Worm (Caenorhabditis elegans) whole organism, L2 larva: ENCODE measurements around the gene cdc-50.B.

Experiments
- ama-1 ChIP-seq: fragments of 150-350 bp; optimal IDR thresholded peaks from 2 replicates; lab custom pipeline; 2018; ENCODE audit warnings: inconsistent platforms
- egl-27 ChIP-seq: sonication (generic microtip); optimal IDR thresholded peaks from 3 replicates; lab custom pipeline; 2017; ENCODE audit warnings: missing biosample characterization, missing genetic modification reagents, missing genetic modification characterization
- lin-11 ChIP-seq: fragments of 150-350 bp; sonication (generic microtip); optimal IDR thresholded peaks from 2 replicates; lab custom pipeline; 2014; ENCODE audit warnings: missing biosample characterization, missing genetic modification characterization, inconsistent platforms, mixed read lengths
- lsy-2 ChIP-seq, 2 experiments: fragments of 150-350 bp in 1 of 2; sonication (generic microtip) in 1 of 2; optimal IDR thresholded peaks; 2 replicates each; lab custom pipeline; 2014 to 2017; ENCODE audit warnings: missing biosample characterization in 2 of 2, missing genetic modification characterization in 2 of 2
- mdl-1 ChIP-seq, 2 experiments: fragments of 150-350 bp in 1 of 2; sonication (generic microtip) in 1 of 2; optimal IDR thresholded peaks; 2 replicates each; lab custom pipeline; 2017; ENCODE audit warnings: missing biosample characterization in 2 of 2, missing genetic modification characterization in 2 of 2
- nhr-11 ChIP-seq: fragments of 150-350 bp; optimal IDR thresholded peaks from 2 replicates; lab custom pipeline; 2014; ENCODE audit warnings: missing biosample characterization, missing genetic modification characterization
- nhr-237 ChIP-seq: fragments of 150-350 bp; optimal IDR thresholded peaks from 2 replicates; lab custom pipeline; 2014; ENCODE audit warnings: missing biosample characterization, missing genetic modification characterization
- snpc-4 ChIP-seq: fragments of 150-350 bp; optimal IDR thresholded peaks from 2 replicates; lab custom pipeline; 2014; ENCODE audit warnings: missing biosample characterization, missing genetic modification characterization
- unc-55 ChIP-seq: fragments of 150-350 bp; sonication (generic microtip); optimal IDR thresholded peaks from 3 replicates; lab custom pipeline; 2014; ENCODE audit warnings: missing biosample characterization, missing genetic modification reagents, missing genetic modification characterization

- no peak for TF ChIP-seq mdl-1 (tag; optimal IDR thresholded peaks at IDR 0.05; lab: Kevin White, UChicago)
- TF ChIP-seq nhr-237 (tag; lab: Kevin White, UChicago), result no peak
- TF ChIP-seq ama-1, result no peak
- no peak for TF ChIP-seq snpc-4
- no peak for TF ChIP-seq nhr-11 (tag; lab: Kevin White, UChicago)
- no peak for TF ChIP-seq unc-55 (GFP tag; lab: Kevin White, UChicago)
- no peak for TF ChIP-seq lin-11 (tag; lab: Kevin White, UChicago)
- TF ChIP-seq lsy-2 (tag; optimal IDR thresholded peaks at IDR 0.05; lab: Kevin White, UChicago), result no peak
- no peak for TF ChIP-seq egl-27
Measured at ce11 chrIV:8752492-8752891, 12.2 kb upstream of the cdc-50.B start.
